Fruit fly (Drosophila melanogaster) whole organism, embryonic: Measurements from ENCODE around the gene CG42758.

Experiments used
- Atf6 ChIP-seq: fragments of 200-800 bp; sonication (Bioruptor generic); IDR thresholded peaks from 2 replicates; pipeline ENCODE4 v1.3.6; 2022; ENCODE audit warnings: missing biosample characterization, missing genetic modification characterization
- B-H2 ChIP-seq: fragments of 200-800 bp; sonication (Bioruptor generic); optimal IDR thresholded peaks from 2 replicates; lab custom pipeline; 2018; ENCODE audit warnings: missing biosample characterization, mild to moderate bottlenecking, missing genetic modification characterization
- Bgb ChIP-seq: fragments of 200-800 bp; sonication (Bioruptor generic); IDR thresholded peaks from 2 replicates; pipeline ENCODE4 v1.3.6; 2022; ENCODE audit warnings: missing biosample characterization, missing genetic modification characterization; ENCODE audit not compliant: partially characterized antibody
- CG10654 ChIP-seq: fragments of 200-800 bp; sonication (Bioruptor generic); optimal IDR thresholded peaks from 2 replicates; lab custom pipeline; 2016; ENCODE audit warnings: missing biosample characterization, missing genetic modification characterization
- CG12104 ChIP-seq: fragments of 200-800 bp; sonication (Bioruptor generic); optimal IDR thresholded peaks from 3 replicates; lab custom pipeline; 2016; ENCODE audit warnings: missing biosample characterization, missing genetic modification characterization
- CG13123 ChIP-seq: fragments of 200-800 bp; sonication (Bioruptor generic); optimal IDR thresholded peaks from 2 replicates; lab custom pipeline; 2016; ENCODE audit warnings: missing biosample characterization, missing genetic modification characterization
- CG13424 ChIP-seq: fragments of 200-800 bp; sonication (Bioruptor generic); optimal IDR thresholded peaks from 2 replicates; lab custom pipeline; 2019; ENCODE audit warnings: missing biosample characterization, mild to moderate bottlenecking, missing genetic modification characterization, moderate library complexity
- CG15269 ChIP-seq: fragments of 200-800 bp; sonication (Bioruptor generic); optimal IDR thresholded peaks from 2 replicates; lab custom pipeline; 2018; ENCODE audit warnings: missing biosample characterization, mild to moderate bottlenecking, missing genetic modification characterization, moderate library complexity
- CG16863 ChIP-seq: fragments of 200-800 bp; sonication (Bioruptor generic); optimal IDR thresholded peaks from 3 replicates; lab custom pipeline; 2016; ENCODE audit warnings: missing biosample characterization, missing genetic modification characterization
- CG18011 ChIP-seq: fragments of 200-800 bp; sonication (Bioruptor generic); optimal IDR thresholded peaks from 2 replicates; lab custom pipeline; 2017; ENCODE audit warnings: missing biosample characterization, missing genetic modification characterization, mild to moderate bottlenecking, moderate library complexity, missing genotype
- CG18476 ChIP-seq: fragments of 200-800 bp; sonication (Bioruptor generic); optimal IDR thresholded peaks from 2 replicates; lab custom pipeline; 2016; ENCODE audit warnings: missing biosample characterization, mild to moderate bottlenecking, missing genetic modification characterization
- CG18599 ChIP-seq: fragments of 200-800 bp; sonication (Bioruptor generic); optimal IDR thresholded peaks from 3 replicates; lab custom pipeline; 2017; ENCODE audit warnings: missing biosample characterization, missing genetic modification characterization, mild to moderate bottlenecking, moderate library complexity, missing genetic modification reagents
- CG2116 ChIP-seq: fragments of 200-800 bp; sonication (Bioruptor generic); optimal IDR thresholded peaks from 3 replicates; lab custom pipeline; 2018; ENCODE audit warnings: missing biosample characterization, mild to moderate bottlenecking, missing genetic modification characterization
- CG32767 ChIP-seq: fragments of 200-800 bp; sonication (Bioruptor generic); IDR thresholded peaks from 2 replicates; pipeline ENCODE4 v1.3.6; 2022; ENCODE audit warnings: missing biosample characterization, missing genetic modification characterization
- CG33213 ChIP-seq: fragments of 200-800 bp; sonication (Bioruptor generic); optimal IDR thresholded peaks from 3 replicates; lab custom pipeline; 2016; ENCODE audit warnings: missing biosample characterization, missing genetic modification characterization
- CG33557 ChIP-seq: fragments of 200-800 bp; sonication (Bioruptor generic); optimal IDR thresholded peaks from 2 replicates; lab custom pipeline; 2019; ENCODE audit warnings: missing biosample characterization, mild to moderate bottlenecking, missing genetic modification characterization, moderate library complexity
- CG3847 ChIP-seq: fragments of 200-800 bp; sonication (Bioruptor generic); IDR thresholded peaks from 2 replicates; pipeline ENCODE4 v1.3.6; 2022; ENCODE audit warnings: missing biosample characterization, missing genetic modification characterization
- CG7963 ChIP-seq: fragments of 200-800 bp; sonication (Bioruptor generic); IDR thresholded peaks from 3 replicates; pipeline ENCODE4 v1.3.6; 2022; ENCODE audit warnings: missing biosample characterization, missing genetic modification characterization; ENCODE audit not compliant: partially characterized antibody
- CG8089 ChIP-seq: fragments of 200-800 bp; sonication (Bioruptor generic); optimal IDR thresholded peaks from 3 replicates; lab custom pipeline; 2016; ENCODE audit warnings: missing biosample characterization, missing genetic modification characterization
- CG8478 ChIP-seq: fragments of >200 bp; optimal IDR thresholded peaks from 2 replicates; lab custom pipeline; 2018
- CG8924 ChIP-seq: fragments of 200-800 bp; optimal IDR thresholded peaks from 3 replicates; lab custom pipeline; 2019; ENCODE audit warnings: missing biosample characterization, mild to moderate bottlenecking, missing genetic modification characterization, moderate library complexity
- CG9797 ChIP-seq: fragments of 200-800 bp; sonication (Bioruptor generic); optimal IDR thresholded peaks from 3 replicates; lab custom pipeline; 2018; ENCODE audit warnings: missing biosample characterization, mild to moderate bottlenecking, missing genetic modification characterization
- Chrac-16 ChIP-seq: fragments of 200-800 bp; sonication (Bioruptor generic); optimal IDR thresholded peaks from 3 replicates; lab custom pipeline; 2016; ENCODE audit warnings: missing biosample characterization, missing genetic modification characterization
- CrebB ChIP-seq: fragments of 200-800 bp; sonication (Bioruptor generic); optimal IDR thresholded peaks from 3 replicates; lab custom pipeline; 2018; ENCODE audit warnings: missing biosample characterization, mild to moderate bottlenecking, missing genetic modification characterization
- D19B ChIP-seq: fragments of 200-800 bp; sonication (Bioruptor generic); optimal IDR thresholded peaks from 2 replicates; lab custom pipeline; 2017; ENCODE audit warnings: missing biosample characterization, mild to moderate bottlenecking, missing genetic modification characterization
- Elba2 ChIP-seq: fragments of 200-800 bp; sonication (Bioruptor generic); optimal IDR thresholded peaks from 3 replicates; lab custom pipeline; 2016; ENCODE audit warnings: missing biosample characterization, missing genetic modification characterization
- Fer3 ChIP-seq: fragments of 200-800 bp; sonication (Bioruptor generic); optimal IDR thresholded peaks from 2 replicates; lab custom pipeline; 2018; ENCODE audit warnings: missing biosample characterization, mild to moderate bottlenecking, missing genetic modification characterization, moderate library complexity
- Jarid2 ChIP-seq: fragments of 200-800 bp; sonication (Bioruptor generic); optimal IDR thresholded peaks from 3 replicates; lab custom pipeline; 2017; ENCODE audit warnings: mild to moderate bottlenecking, missing biosample characterization, missing genetic modification reagents, missing genetic modification characterization
- Mad ChIP-seq: fragments of 200-800 bp; sonication (Bioruptor generic); optimal IDR thresholded peaks from 2 replicates; lab custom pipeline; 2016; ENCODE audit warnings: missing biosample characterization, missing genetic modification characterization
- Oaz ChIP-seq: fragments of 200-800 bp; sonication (Bioruptor generic); IDR thresholded peaks from 2 replicates; pipeline ENCODE4 v1.3.6; 2022; ENCODE audit warnings: missing biosample characterization, missing genetic modification characterization
- Poxn ChIP-seq: fragments of 200-800 bp; sonication (Bioruptor generic); IDR thresholded peaks from 2 replicates; pipeline ENCODE4 v1.3.6; 2022; ENCODE audit warnings: missing biosample characterization, missing genetic modification characterization
- Sry-δ ChIP-seq: fragments of 200-800 bp; sonication (Bioruptor generic); optimal IDR thresholded peaks from 2 replicates; lab custom pipeline; 2016; ENCODE audit warnings: missing biosample characterization, missing genetic modification characterization
- ac ChIP-seq: fragments of 200-800 bp; sonication (Bioruptor generic); optimal IDR thresholded peaks from 3 replicates; lab custom pipeline; 2017; ENCODE audit warnings: missing biosample characterization, mild to moderate bottlenecking, missing genetic modification characterization
- ara ChIP-seq: fragments of 200-800 bp; sonication (Bioruptor generic); IDR thresholded peaks from 2 replicates; pipeline ENCODE4 v1.3.6; 2022; ENCODE audit warnings: missing biosample characterization, missing genetic modification characterization
- ash1 ChIP-seq: fragments of 200-800 bp; sonication (Bioruptor generic); optimal IDR thresholded peaks from 2 replicates; lab custom pipeline; 2018; ENCODE audit warnings: missing biosample characterization, mild to moderate bottlenecking, missing genetic modification characterization
- corto ChIP-seq: fragments of 200-800 bp; sonication (Bioruptor generic); optimal IDR thresholded peaks from 2 replicates; lab custom pipeline; 2016; ENCODE audit warnings: missing biosample characterization, mild to moderate bottlenecking, missing genetic modification characterization, moderate library complexity
- cwo ChIP-seq: fragments of 200-800 bp; sonication (Bioruptor generic); optimal IDR thresholded peaks from 3 replicates; lab custom pipeline; 2017; ENCODE audit warnings: missing biosample characterization, missing genetic modification characterization, mild to moderate bottlenecking, moderate library complexity, missing genetic modification reagents
- danr ChIP-seq: fragments of 200-800 bp; sonication (Bioruptor generic); IDR thresholded peaks from 2 replicates; pipeline ENCODE4 v1.3.6; 2022; ENCODE audit warnings: missing biosample characterization, missing genetic modification characterization
- grau ChIP-seq: fragments of 200-800 bp; optimal IDR thresholded peaks from 3 replicates; lab custom pipeline; 2019; ENCODE audit warnings: missing biosample characterization, mild to moderate bottlenecking, missing genetic modification characterization, moderate library complexity
- gro ChIP-seq: fragments of 200-800 bp; sonication (Bioruptor generic); optimal IDR thresholded peaks from 2 replicates; lab custom pipeline; 2016; ENCODE audit warnings: missing biosample characterization, missing genetic modification characterization
- h ChIP-seq: fragments of >200 bp; optimal IDR thresholded peaks from 2 replicates; lab custom pipeline; 2017
- inv ChIP-seq: fragments of 200-800 bp; sonication (Bioruptor generic); IDR thresholded peaks from 2 replicates; pipeline ENCODE4 v1.3.6; 2022; ENCODE audit warnings: missing biosample characterization, missing genetic modification characterization; ENCODE audit not compliant: partially characterized antibody
- lilli ChIP-seq: fragments of 200-800 bp; sonication (Bioruptor generic); optimal IDR thresholded peaks from 3 replicates; lab custom pipeline; 2016; ENCODE audit warnings: missing biosample characterization, missing genetic modification characterization
- phol ChIP-seq: fragments of 200-800 bp; sonication (Bioruptor generic); optimal IDR thresholded peaks from 3 replicates; lab custom pipeline; 2018; ENCODE audit warnings: missing biosample characterization, mild to moderate bottlenecking, missing genetic modification characterization, moderate library complexity
- sd ChIP-seq: fragments of 200-800 bp; sonication (Bioruptor generic); optimal IDR thresholded peaks from 3 replicates; lab custom pipeline; 2018; ENCODE audit warnings: missing biosample characterization, mild to moderate bottlenecking, missing genetic modification characterization, moderate library complexity
- seq ChIP-seq: fragments of 200-800 bp; sonication (Bioruptor generic); IDR thresholded peaks from 2 replicates; pipeline ENCODE4 v1.3.6; 2022; ENCODE audit warnings: missing biosample characterization, missing genetic modification characterization
- tll ChIP-seq, 2 experiments: fragments of 200-800 bp in 1 of 2; fragments of >200 bp in 1 of 2; sonication (Bioruptor generic) in 1 of 2; optimal IDR thresholded peaks; 2 replicates each; lab custom pipeline; 2017 to 2019; ENCODE audit warnings: missing biosample characterization in 2 of 2, missing genetic modification characterization in 2 of 2, mild to moderate bottlenecking in 1 of 2, moderate library complexity in 1 of 2
- tna ChIP-seq: fragments of 200-800 bp; sonication (Bioruptor generic); IDR thresholded peaks from 2 replicates; pipeline ENCODE4 v1.3.6; 2022; ENCODE audit warnings: missing biosample characterization, missing genetic modification characterization; ENCODE audit not compliant: partially characterized antibody
- trem ChIP-seq: fragments of 200-800 bp; optimal IDR thresholded peaks from 3 replicates; lab custom pipeline; 2019; ENCODE audit warnings: missing biosample characterization, mild to moderate bottlenecking, missing genetic modification characterization, moderate library complexity
- ttk ChIP-seq: fragments of 200-800 bp; sonication (Bioruptor generic); IDR thresholded peaks from 2 replicates; pipeline ENCODE4 v2.1.2; 2022; ENCODE audit warnings: missing biosample characterization, missing genetic modification characterization
- wek ChIP-seq: fragments of 200-800 bp; sonication (Bioruptor generic); optimal IDR thresholded peaks from 3 replicates; lab custom pipeline; 2018; ENCODE audit warnings: missing biosample characterization, mild to moderate bottlenecking, missing genetic modification characterization, moderate library complexity
- zfh2 ChIP-seq: fragments of 200-800 bp; sonication (Bioruptor generic); optimal IDR thresholded peaks from 2 replicates; lab custom pipeline; 2016; ENCODE audit warnings: missing biosample characterization, missing genetic modification characterization

The CG42758 gene

DNA sequence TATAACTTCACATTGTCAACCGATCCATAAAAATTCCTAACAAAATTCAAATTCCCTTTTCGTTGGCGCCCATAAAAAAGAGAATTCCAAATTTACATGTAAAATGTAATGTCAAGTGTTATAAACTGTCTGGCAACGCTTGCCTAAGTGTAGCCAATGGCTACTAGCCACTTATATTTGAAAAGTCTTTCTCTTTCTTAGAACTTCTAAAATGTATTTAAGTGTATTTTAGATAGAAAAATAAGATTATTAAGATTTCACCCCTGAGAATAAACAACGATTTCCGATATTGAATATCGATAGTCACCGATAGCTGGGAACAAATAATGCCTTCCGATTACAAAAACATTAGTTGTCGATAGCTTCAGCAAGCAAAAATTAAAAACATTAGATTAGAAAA, 7.6 kb upstream of the CG42758 start, which contains the start of gene CG34039 (continued):
- TF ChIP-seq CG13123 (no peak), danr (GFP tag; lab: Robert Waterston, UW) (no peak), Chrac-16 (GFP tag; lab: Kevin White, UChicago) (no peak), ac (GFP tag; lab: Kevin White, UChicago) (no peak), CG8924 (peak; percentile 51), inv (GFP tag; lab: Robert Waterston, UW) (peak; percentile 83), tna (GFP tag; lab: Robert Waterston, UW) (peak; percentile 93), CG33557 (no peak), seq (no peak), CG15269 (tag; lab: Kevin White, UChicago) (no peak), tll (GFP tag; optimal IDR thresholded peaks at IDR 0.05; lab: Kevin White, UChicago) (no peak), h (lab: Kevin White, UChicago) (no peak), trem (peak; percentile 89), cwo (GFP tag; lab: Kevin White, UChicago) (no peak), Atf6 (no peak), Poxn (no peak), corto (GFP tag; lab: Kevin White, UChicago) (no peak), CG18011 (GFP tag; lab: Kevin White, UChicago) (no peak), CG33213 (GFP tag; lab: Kevin White, UChicago) (peak; percentile 31), CG9797 (peak; percentile 9), sd (tag; lab: Kevin White, UChicago) (peak; percentile 65), Fer3 (tag; lab: Kevin White, UChicago) (no peak), CG8089 (GFP tag; lab: Kevin White, UChicago) (no peak), grau (tag; lab: Kevin White, UChicago) (peak; percentile 29), Oaz (GFP tag; lab: Robert Waterston, UW) (no peak), ash1 (GFP tag; lab: Kevin White, UChicago) (no peak), CG3847 (GFP tag; lab: Robert Waterston, UW) (peak; percentile 38), CG32767 (GFP tag; lab: Robert Waterston, UW) (no peak), Elba2 (GFP tag; lab: Kevin White, UChicago) (no peak), Jarid2 (no peak), CG18476 (GFP tag; lab: Kevin White, UChicago) (no peak), CrebB (tag; lab: Kevin White, UChicago) (no peak), D19B (GFP tag; lab: Kevin White, UChicago) (no peak), CG12104 (GFP tag; lab: Kevin White, UChicago) (no peak), phol (tag; lab: Kevin White, UChicago) (peak; percentile 69), gro (GFP tag; lab: Kevin White, UChicago) (no peak), CG2116 (GFP tag; lab: Kevin White, UChicago) (peak; percentile 97), ara (GFP tag; lab: Robert Waterston, UW) (no peak), wek (GFP tag; lab: Kevin White, UChicago) (no peak), lilli (GFP tag; lab: Kevin White, UChicago) (peak; percentile 40), CG7963 (GFP tag; lab: Robert Waterston, UW) (peak; percentile 95; the same call in 2 of the 3 replicates), Bgb (GFP tag; lab: Robert Waterston, UW) (peak; percentile 93), CG10654 (no peak), B-H2 (GFP tag; lab: Kevin White, UChicago) (no peak), ttk (GFP tag; lab: Robert Waterston, UW) (no peak), Mad (GFP tag; lab: Kevin White, UChicago) (no peak), CG13424 (tag; lab: Kevin White, UChicago) (no peak), CG16863 (GFP tag; lab: Kevin White, UChicago) (no peak), zfh2 (GFP tag; lab: Kevin White, UChicago) (no peak), Sry-δ (GFP tag; lab: Kevin White, UChicago) (peak; percentile 70), CG18599 (no peak), CG8478 (lab: Kevin White, UChicago) (no peak)
